Worm (Caenorhabditis elegans) whole organism, young adult: ENCODE results near the gene athp-1.

Source experiments
- B0336.3 ChIP-seq: fragments of 200-800 bp; sonication (Bioruptor generic); IDR thresholded peaks from 2 replicates; pipeline ENCODE4 v1.3.6; 2022; ENCODE audit warnings: missing genetic modification characterization, missing compliant biosample characterization
- C17E4.6 ChIP-seq: fragments of 200-800 bp; sonication (Bioruptor generic); IDR thresholded peaks from 2 replicates; pipeline ENCODE4 v1.3.6; 2022; ENCODE audit warnings: missing genetic modification reagents, missing genetic modification characterization, missing compliant biosample characterization
- F23B12.7 ChIP-seq: sonication (generic microtip); optimal IDR thresholded peaks from 2 replicates; lab custom pipeline; 2017; ENCODE audit warnings: missing genetic modification characterization, mild to moderate bottlenecking, missing compliant biosample characterization, antibody characterized with exemption, moderate library complexity; ENCODE audit not compliant: insufficient read depth
- F33H1.4 ChIP-seq: fragments of 200-800 bp; sonication (Bioruptor generic); IDR thresholded peaks from 2 replicates; pipeline ENCODE4 v1.3.6; 2022; ENCODE audit warnings: missing genetic modification reagents, missing genetic modification characterization, missing compliant biosample characterization
- F57A8.1 ChIP-seq: fragments of 200-800 bp; sonication (Bioruptor generic); optimal IDR thresholded peaks from 2 replicates; lab custom pipeline; 2018; ENCODE audit warnings: mild to moderate bottlenecking, missing genetic modification characterization, moderate library complexity, missing compliant biosample characterization
- K12H6.12 ChIP-seq: fragments of 200-800 bp; sonication (Bioruptor generic); optimal IDR thresholded peaks from 2 replicates; lab custom pipeline; 2018; ENCODE audit warnings: mild to moderate bottlenecking, missing genetic modification characterization, missing compliant biosample characterization
- Y53G8AR.9 ChIP-seq: fragments of 200-800 bp; sonication (Bioruptor generic); conservative IDR thresholded peaks from 2 replicates; pipeline ENCODE4 v1.3.6; 2022; ENCODE audit warnings: missing genetic modification reagents, missing genetic modification characterization, missing compliant biosample characterization
- ZK185.1 ChIP-seq: sonication (generic microtip); optimal IDR thresholded peaks from 2 replicates; lab custom pipeline; 2016; ENCODE audit warnings: mild to moderate bottlenecking, missing genetic modification characterization, missing compliant biosample characterization; ENCODE audit not compliant: poor library complexity, severe bottlenecking
- akir-1 ChIP-seq: fragments of 200-800 bp; sonication (Bioruptor generic); optimal IDR thresholded peaks from 2 replicates; lab custom pipeline; 2018; ENCODE audit warnings: mild to moderate bottlenecking, missing genetic modification characterization, moderate library complexity, missing compliant biosample characterization
- ama-1 ChIP-seq, 3 experiments: fragments of 150-350 bp in 1 of 3; sonication (generic microtip) in 2 of 3; optimal IDR thresholded peaks; 2 replicates each; lab custom pipeline; 2014 to 2018; ENCODE audit warnings: missing biosample characterization in 2 of 3, missing genetic modification characterization in 2 of 3, missing genetic modification reagents in 2 of 3
- atf-7 ChIP-seq: sonication (generic microtip); optimal IDR thresholded peaks from 2 replicates; lab custom pipeline; 2017; ENCODE audit warnings: mild to moderate bottlenecking, missing genetic modification characterization, missing compliant biosample characterization
- cebp-1 ChIP-seq, 2 experiments: fragments of 200-800 bp in 1 of 2; sonication (Bioruptor generic) in 1 of 2; sonication (generic microtip) in 1 of 2; IDR thresholded peaks in 1 of 2; optimal IDR thresholded peaks in 1 of 2; 2 replicates each; pipeline versions ENCODE4 v1.3.6 to Lab custom; 2017 to 2022; ENCODE audit warnings: missing compliant biosample characterization in 2 of 2, missing genetic modification characterization in 2 of 2, mild to moderate bottlenecking in 1 of 2, missing genetic modification reagents in 1 of 2, moderate library complexity in 1 of 2
- ceh-27 ChIP-seq: fragments of 200-800 bp; sonication (Bioruptor generic); optimal IDR thresholded peaks from 2 replicates; lab custom pipeline; 2018; ENCODE audit warnings: mild to moderate bottlenecking, missing genetic modification characterization, moderate library complexity, missing compliant biosample characterization
- ceh-58 ChIP-seq: fragments of 200-800 bp; sonication (Bioruptor generic); IDR thresholded peaks from 2 replicates; pipeline ENCODE4 v1.3.6; 2022; ENCODE audit warnings: missing genetic modification characterization, missing compliant biosample characterization
- ceh-91 ChIP-seq: fragments of 200-800 bp; sonication (Bioruptor generic); IDR thresholded peaks from 2 replicates; pipeline ENCODE4 v1.3.6; 2022; ENCODE audit warnings: missing genetic modification reagents, missing genetic modification characterization, missing compliant biosample characterization
- dpl-1 ChIP-seq: fragments of 150-350 bp; optimal IDR thresholded peaks from 2 replicates; lab custom pipeline; 2014; ENCODE audit warnings: missing biosample characterization, missing genetic modification reagents, missing genetic modification characterization
- efl-1 ChIP-seq: fragments of 150-350 bp; optimal IDR thresholded peaks from 2 replicates; lab custom pipeline; 2014; ENCODE audit warnings: missing biosample characterization, missing genetic modification reagents, missing genetic modification characterization
- egl-18 ChIP-seq: fragments of 200-800 bp; sonication (Bioruptor generic); IDR thresholded peaks from 2 replicates; pipeline ENCODE4 v1.3.6; 2022; ENCODE audit warnings: missing genetic modification reagents, missing genetic modification characterization, missing compliant biosample characterization
- egl-44 ChIP-seq: fragments of 200-800 bp; sonication (Bioruptor generic); IDR thresholded peaks from 2 replicates; pipeline ENCODE4 v1.3.6; 2022; ENCODE audit warnings: missing genetic modification reagents, missing genetic modification characterization, missing compliant biosample characterization
- him-1 ChIP-seq: sonication (generic microtip); optimal IDR thresholded peaks from 2 replicates; lab custom pipeline; 2016; ENCODE audit warnings: missing genotype, missing genetic modification reagents, missing genetic modification characterization, missing compliant biosample characterization
- hmg-1.2 ChIP-seq: fragments of 200-800 bp; sonication (Bioruptor generic); IDR thresholded peaks from 2 replicates; pipeline ENCODE4 v1.3.6; 2022; ENCODE audit warnings: missing genetic modification reagents, missing genetic modification characterization, missing compliant biosample characterization
- lin-35 ChIP-seq, 3 experiments: fragments of 150-350 bp in 2 of 3; sonication (generic microtip) in 1 of 3; optimal IDR thresholded peaks; 2 replicates each; lab custom pipeline; 2014 to 2018; ENCODE audit warnings: missing biosample characterization in 3 of 3, missing genetic modification characterization in 3 of 3, missing genetic modification reagents in 3 of 3
- lin-40 ChIP-seq: sonication (generic microtip); optimal IDR thresholded peaks from 2 replicates; lab custom pipeline; 2016; ENCODE audit warnings: missing genetic modification characterization, mild to moderate bottlenecking, missing compliant biosample characterization, missing genotype, missing genetic modification reagents
- mcd-1 ChIP-seq: fragments of 200-800 bp; sonication (Bioruptor generic); IDR thresholded peaks from 2 replicates; pipeline ENCODE4 v1.3.6; 2022; ENCODE audit warnings: missing genetic modification reagents, missing genetic modification characterization, missing compliant biosample characterization
- nfya-2 ChIP-seq: fragments of 200-800 bp; sonication (Bioruptor generic); IDR thresholded peaks from 2 replicates; pipeline ENCODE4 v1.3.6; 2022; ENCODE audit warnings: missing genetic modification reagents, missing genetic modification characterization, missing compliant biosample characterization
- nhr-179 ChIP-seq: sonication (generic microtip); optimal IDR thresholded peaks from 2 replicates; lab custom pipeline; 2016; ENCODE audit warnings: mild to moderate bottlenecking, missing genetic modification characterization, missing compliant biosample characterization
- sea-2 ChIP-seq: fragments of 200-800 bp; sonication (Bioruptor generic); IDR thresholded peaks from 2 replicates; pipeline ENCODE4 v1.3.6; 2022; ENCODE audit warnings: missing genetic modification characterization, missing compliant biosample characterization
- snpc-4 ChIP-seq, 5 experiments: fragments of 150-350 bp in 1 of 5; sonication (generic microtip) in 4 of 5; optimal IDR thresholded peaks; 2 replicates each; lab custom pipeline; 2014 to 2018; ENCODE audit warnings: missing genetic modification characterization in 5 of 5, missing biosample characterization in 3 of 5, antibody characterized with exemption in 2 of 5, mild to moderate bottlenecking in 2 of 5, missing compliant biosample characterization in 2 of 5, missing genotype in 2 of 5, moderate library complexity in 2 of 5, missing genetic modification reagents in 1 of 5
- sptf-2 ChIP-seq: fragments of 200-800 bp; sonication (Bioruptor generic); optimal IDR thresholded peaks from 2 replicates; lab custom pipeline; 2018; ENCODE audit warnings: mild to moderate bottlenecking, missing genetic modification characterization, missing compliant biosample characterization
- zfh-2 ChIP-seq: fragments of 200-800 bp; sonication (Bioruptor generic); conservative IDR thresholded peaks from 2 replicates; pipeline ENCODE4 v1.3.6; 2022; ENCODE audit warnings: missing genetic modification reagents, missing genetic modification characterization, missing compliant biosample characterization
- ztf-26 ChIP-seq: sonication (generic microtip); optimal IDR thresholded peaks from 2 replicates; lab custom pipeline; 2017; ENCODE audit warnings: missing genetic modification characterization, missing compliant biosample characterization
- ztf-6 ChIP-seq: fragments of 200-800 bp; sonication (Bioruptor generic); IDR thresholded peaks from 2 replicates; pipeline ENCODE4 v1.3.6; 2022; ENCODE audit warnings: missing genetic modification reagents, missing genetic modification characterization, missing compliant biosample characterization

athp-1 gene

DNA sequence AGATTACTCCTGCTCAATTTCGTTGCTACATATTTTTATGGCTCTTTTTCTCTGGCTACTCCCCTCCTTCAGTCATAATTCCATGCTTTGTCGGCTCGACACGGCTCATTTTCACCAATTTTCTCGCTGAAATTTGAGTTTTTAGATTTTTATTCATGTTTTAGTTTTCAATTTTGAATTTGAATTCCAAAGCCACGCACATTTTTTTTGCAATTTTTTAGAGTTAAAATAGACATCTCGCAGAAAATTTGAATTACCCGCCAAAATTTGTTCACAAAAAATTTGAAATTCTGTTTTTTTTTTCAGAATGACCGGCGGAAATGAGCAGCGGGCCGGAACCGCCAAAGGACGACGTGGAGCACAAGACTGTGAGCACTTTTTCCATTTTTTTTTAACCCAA lies 20.8 kb downstream of the athp-1 start, which contains the start of gene unc-119:
TSS of gene unc-119 (plus strand) at position 301 of the 400 bp plus-strand sequence.
- no peak for TF ChIP-seq nhr-179 (tag; lab: Kevin White, UChicago)
- TF ChIP-seq akir-1, result no peak
- TF ChIP-seq ceh-58 (GFP tag; lab: Robert Waterston, UW), result no peak
- no peak for TF ChIP-seq Y53G8AR.9 (GFP tag; lab: Robert Waterston, UW)
- TF ChIP-seq dpl-1, result no peak
- TF ChIP-seq sptf-2 (GFP tag; lab: Kevin White, UChicago), result no peak
- TF ChIP-seq ceh-27 (GFP tag; lab: Kevin White, UChicago), result no peak
- no peak for TF ChIP-seq ceh-91
- TF ChIP-seq C17E4.6 (GFP tag; lab: Robert Waterston, UW), result no peak
- no peak for TF ChIP-seq nfya-2 (GFP tag; lab: Robert Waterston, UW)
- TF ChIP-seq atf-7 (tag; lab: Kevin White, UChicago), result no peak
- no peak for TF ChIP-seq sea-2 (GFP tag; lab: Robert Waterston, UW)
- no peak for TF ChIP-seq egl-44 (GFP tag; lab: Robert Waterston, UW)
- no peak for TF ChIP-seq ztf-6 (GFP tag; lab: Robert Waterston, UW)

DNA sequence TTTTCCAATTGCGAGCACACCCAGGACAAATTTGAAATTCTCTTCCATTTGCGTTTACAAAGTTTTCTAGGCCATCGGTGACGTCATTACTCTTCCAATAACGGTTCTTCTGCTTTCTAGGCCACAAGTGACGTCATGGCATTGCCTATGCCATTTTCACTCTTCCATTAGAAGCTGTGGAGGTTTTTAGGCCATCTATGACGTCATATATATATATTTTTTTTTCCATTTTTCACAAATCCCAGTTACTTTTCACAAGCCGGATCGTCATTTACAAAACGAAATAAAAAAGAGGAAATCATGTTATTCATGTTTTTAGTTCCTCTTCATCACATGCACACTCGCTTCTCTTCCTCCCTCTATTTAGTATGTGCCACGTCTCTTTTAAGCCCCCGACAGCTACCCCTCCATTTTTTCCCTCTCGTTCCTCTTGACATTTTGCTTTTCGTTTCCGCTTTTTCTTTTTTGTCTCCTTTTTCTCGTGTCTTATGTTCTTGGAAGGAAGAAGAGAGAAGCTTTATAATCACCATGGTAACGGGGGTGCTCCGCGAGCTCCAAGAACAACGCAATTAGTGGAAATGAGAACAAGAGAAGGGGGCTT lies 21.5 kb downstream of the athp-1 start:
- peak; percentile 12 for TF ChIP-seq K12H6.12 (tag; lab: Kevin White, UChicago)
- no peak for TF ChIP-seq F33H1.4
- peak; percentile 62 for TF ChIP-seq atf-7 (tag; lab: Kevin White, UChicago)
- TF ChIP-seq ztf-26 (tag; lab: Kevin White, UChicago), result no peak

DNA sequence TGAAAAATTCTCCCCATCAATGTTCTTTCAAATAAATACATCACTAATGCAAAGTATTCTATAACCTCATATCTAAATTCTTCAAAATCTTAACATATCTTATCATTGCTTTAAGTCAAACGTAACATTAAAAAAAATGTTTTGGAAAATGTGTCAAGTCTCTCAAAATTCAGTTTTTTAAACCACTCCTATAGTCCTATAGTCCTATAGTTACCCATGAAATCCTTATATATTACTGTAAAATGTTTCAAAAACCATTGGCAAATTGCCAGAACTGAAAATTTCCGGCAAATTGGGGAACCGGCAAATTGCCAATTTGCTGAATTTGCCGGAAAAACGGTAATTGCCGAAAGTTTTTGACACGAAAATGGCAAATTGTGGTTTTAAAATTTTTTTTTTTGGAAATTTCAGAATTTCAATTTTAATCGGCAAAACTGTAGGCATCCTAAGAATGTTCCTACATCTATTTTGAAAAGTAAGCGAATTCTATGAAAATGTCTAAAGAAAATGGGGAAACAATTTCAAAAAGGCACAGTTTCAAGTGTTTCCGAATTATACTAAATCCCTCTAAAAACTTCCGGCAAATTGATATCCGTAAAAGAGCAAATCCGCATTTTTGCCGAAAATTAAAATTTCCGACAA lies 22.9 kb downstream of the athp-1 start:
- TF ChIP-seq efl-1 (GFP tag; lab: Kevin White, UChicago), result peak; percentile 54
- TF ChIP-seq dpl-1, result peak; percentile 79
- TF ChIP-seq B0336.3 (GFP tag; lab: Robert Waterston, UW), result no peak
- peak in 1 of 3 experiments; percentile 76 for TF ChIP-seq lin-35 (GFP tag; optimal IDR thresholded peaks at IDR 0.05; lab: Kevin White, UChicago)

DNA sequence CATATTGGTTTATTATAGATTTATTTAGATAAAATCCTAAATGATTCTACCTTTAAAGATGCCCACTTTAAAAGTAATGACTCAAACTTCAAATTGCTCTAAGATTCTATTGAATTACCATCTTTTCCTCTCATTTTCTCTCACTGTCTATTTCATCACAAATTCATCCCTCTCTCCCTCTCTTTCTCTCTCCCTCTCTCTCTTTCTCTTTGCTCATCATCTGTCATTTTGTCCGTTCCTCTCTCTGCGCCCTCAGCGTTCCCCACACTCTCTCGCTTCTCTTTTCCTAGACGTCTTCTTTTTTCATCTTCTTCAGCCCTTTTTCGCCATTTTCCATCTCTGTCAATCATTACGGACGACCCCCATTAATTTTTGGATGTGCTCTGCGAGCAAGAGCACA lies 23.5 kb downstream of the athp-1 start:
- TF ChIP-seq lin-35 (GFP tag; optimal IDR thresholded peaks at IDR 0.05; lab: Kevin White, UChicago), result peak in 2 of 3 experiments; percentile 46 to 88
- peak; percentile 51 for TF ChIP-seq dpl-1
- no peak for TF ChIP-seq egl-18 (GFP tag; lab: Robert Waterston, UW)
- TF ChIP-seq hmg-1.2, result peak; percentile 84
- no peak for TF ChIP-seq ama-1 (optimal IDR thresholded peaks at IDR 0.05; lab: Kevin White, UChicago)
- TF ChIP-seq ama-1 (GFP tag; optimal IDR thresholded peaks at IDR 0.05; lab: Kevin White, UChicago), result peak in 1 of 2 experiments; percentile 12
- peak; percentile 45 for TF ChIP-seq efl-1 (GFP tag; lab: Kevin White, UChicago)
- no peak for TF ChIP-seq him-1 (tag; lab: Kevin White, UChicago)
- TF ChIP-seq F23B12.7 (tag; lab: Kevin White, UChicago), result no peak
- TF ChIP-seq ZK185.1 (tag; lab: Kevin White, UChicago), result no peak
- 0 out of 2 replicates have a peak, but pooled peaks have one; percentile 18 for TF ChIP-seq zfh-2 (GFP tag; lab: Robert Waterston, UW)
- peak; percentile 40 for TF ChIP-seq mcd-1 (GFP tag; lab: Robert Waterston, UW)
- no peak for TF ChIP-seq F57A8.1
- peak; percentile 27 for TF ChIP-seq lin-40 (tag; lab: Kevin White, UChicago)
- peak; percentile 12 for TF ChIP-seq K12H6.12 (tag; lab: Kevin White, UChicago)
- TF ChIP-seq snpc-4 (GFP tag; optimal IDR thresholded peaks at IDR 0.05; lab: Kevin White, UChicago), result peak; percentile 61
- TF ChIP-seq snpc-4 (tag; optimal IDR thresholded peaks at IDR 0.05; lab: Kevin White, UChicago), result no peak
- TF ChIP-seq cebp-1 (GFP tag; IDR thresholded peaks at IDR 0.05; lab: Robert Waterston, UW), result 0 out of 2 replicates have a peak, but pooled peaks have one; percentile 19
- TF ChIP-seq cebp-1 (tag; optimal IDR thresholded peaks at IDR 0.05; lab: Kevin White, UChicago), result peak; percentile 52
- TF ChIP-seq, all 124 proteins: peak for 11
